Worm (Caenorhabditis elegans): Measurements from ENCODE around the gene F55D1.1.

The F55D1.1 gene

ce11 chrX:5515459-5515858 is 25.8 kb downstream of the F55D1.1 start:
- TF ChIP-seq sem-4 (tag; optimal IDR thresholded peaks at IDR 0.05) (peak; percentile 39), nhr-237 (tag; optimal IDR thresholded peaks at IDR 0.05) (no peak), nhr-129 (tag; optimal IDR thresholded peaks at IDR 0.05) (peak; percentile 3), sma-9 (GFP tag; optimal IDR thresholded peaks at IDR 0.05) (peak; percentile 57), sma-9 (tag; optimal IDR thresholded peaks at IDR 0.05) (no peak)

- TF ChIP-seq nhr-129 (tag; optimal IDR thresholded peaks at IDR 0.05) (peak; percentile 40), nhr-25 (tag; optimal IDR thresholded peaks at IDR 0.05) (peak; percentile 18), crh-2 (tag; optimal IDR thresholded peaks at IDR 0.05) (peak; percentile 42), blmp-1 (tag; optimal IDR thresholded peaks at IDR 0.05; ENCODE audit: insufficient read depth) (no peak)
Observed at ce11 chrX:5516365-5516764, 26.7 kb downstream of the F55D1.1 start.

- no peak for TF ChIP-seq ztf-4 (tag; optimal IDR thresholded peaks at IDR 0.05)
Observed at ce11 chrX:5517063-5517462, 27.4 kb downstream of the F55D1.1 start, which contains the start of gene T23F2.5. Gene T23F2.5 (minus strand): TSS chrX:5517163.

- TF ChIP-seq R02D3.7 (tag; optimal IDR thresholded peaks at IDR 0.05) = no peak
- TF ChIP-seq elt-1 (tag; optimal IDR thresholded peaks at IDR 0.05) = no peak
- no peak for TF ChIP-seq ceh-16 (tag; optimal IDR thresholded peaks at IDR 0.05)
- no peak for TF ChIP-seq unc-55 (GFP tag; optimal IDR thresholded peaks at IDR 0.05)
- no peak for TF ChIP-seq gmeb-1 (tag; optimal IDR thresholded peaks at IDR 0.05)
- peak; percentile 63 for TF ChIP-seq nhr-25 (tag; optimal IDR thresholded peaks at IDR 0.05)
- TF ChIP-seq lin-13 (GFP tag; optimal IDR thresholded peaks at IDR 0.05) = no peak
- TF ChIP-seq Y55F3AM.14 (GFP tag; optimal IDR thresholded peaks at IDR 0.05) = no peak
- no peak for TF ChIP-seq alr-1 (tag; optimal IDR thresholded peaks at IDR 0.05)
- no peak for TF ChIP-seq egl-27 (tag; optimal IDR thresholded peaks at IDR 0.05)
- no peak for TF ChIP-seq C34F6.9 (tag; optimal IDR thresholded peaks at IDR 0.05)
- no peak for TF ChIP-seq mab-5 (tag; optimal IDR thresholded peaks at IDR 0.05)
- no peak for TF ChIP-seq sem-4 (tag; optimal IDR thresholded peaks at IDR 0.05)
- no peak for TF ChIP-seq aly-2 (tag; optimal IDR thresholded peaks at IDR 0.05)
- TF ChIP-seq lsy-2 (tag; optimal IDR thresholded peaks at IDR 0.05) = no peak
- TF ChIP-seq dmd-4 (tag; optimal IDR thresholded peaks at IDR 0.05) = no peak
- TF ChIP-seq nhr-77 (tag; optimal IDR thresholded peaks at IDR 0.05) = no peak
- TF ChIP-seq mdl-1 (tag; optimal IDR thresholded peaks at IDR 0.05) = no peak
- peak; percentile 8 for TF ChIP-seq nhr-129 (tag; optimal IDR thresholded peaks at IDR 0.05)
- no peak for TF ChIP-seq snpc-4 (tag; optimal IDR thresholded peaks at IDR 0.05)
- TF ChIP-seq mbf-1 (tag; optimal IDR thresholded peaks at IDR 0.05) = no peak
- TF ChIP-seq zag-1 (tag; optimal IDR thresholded peaks at IDR 0.05) = no peak
- TF ChIP-seq sma-9 (GFP tag; optimal IDR thresholded peaks at IDR 0.05) = no peak
- no peak for TF ChIP-seq sma-9 (tag; optimal IDR thresholded peaks at IDR 0.05)
- peak; percentile 15 for TF ChIP-seq blmp-1 (tag; optimal IDR thresholded peaks at IDR 0.05; ENCODE audit: insufficient read depth)
- peak; percentile 12 for TF ChIP-seq crh-2 (tag; optimal IDR thresholded peaks at IDR 0.05)
- TF ChIP-seq peb-1 (tag; optimal IDR thresholded peaks at IDR 0.05) = no peak
Observed at ce11 chrX:5517844-5518243, 28.2 kb downstream of the F55D1.1 start.

ce11 chrX:5518352-5518751 is 28.7 kb downstream of the F55D1.1 start:
- no peak for TF ChIP-seq ceh-82 (tag; optimal IDR thresholded peaks at IDR 0.05)
- no peak for TF ChIP-seq sma-3 (GFP tag; optimal IDR thresholded peaks at IDR 0.05)
- no peak for TF ChIP-seq nhr-237 (tag; optimal IDR thresholded peaks at IDR 0.05)
- no peak for TF ChIP-seq nhr-10 (tag; optimal IDR thresholded peaks at IDR 0.05)

ce11 chrX:5519567-5519966 is 29.9 kb downstream of the F55D1.1 start:
- peak; percentile 29 for TF ChIP-seq sma-9 (GFP tag; optimal IDR thresholded peaks at IDR 0.05)
- TF ChIP-seq sma-9 (tag; optimal IDR thresholded peaks at IDR 0.05) = no peak
- TF ChIP-seq mdl-1 (tag; optimal IDR thresholded peaks at IDR 0.05) = no peak
- TF ChIP-seq mab-5 (tag; optimal IDR thresholded peaks at IDR 0.05) = no peak
- TF ChIP-seq fos-1 (tag; optimal IDR thresholded peaks at IDR 0.05) = no peak

All from whole organism, L2 larva.